Fruit fly (Drosophila melanogaster): Measurements from ENCODE around the gene crb.

dm6 chr3R:24261380-24262021 is 33.4 kb upstream of the crb start:
- no peak for TF ChIP-seq Lpt (GFP tag; optimal IDR thresholded peaks at IDR 0.05)
- no peak for TF ChIP-seq Rfx (GFP tag; IDR thresholded peaks at IDR 0.05)
- no peak for TF ChIP-seq pan (optimal IDR thresholded peaks at IDR 0.05)
- TF ChIP-seq pan (GFP tag; optimal IDR thresholded peaks at IDR 0.05 in 1 of 2, IDR thresholded peaks at IDR 0.05 in 1 of 2): no peak

Data from whole organism, embryonic.